Fruit fly (Drosophila melanogaster): Measurements from ENCODE around the gene AnxB10.

- TF ChIP-seq Dbx (GFP tag; IDR thresholded peaks at IDR 0.05) (no peak), aop (GFP tag; IDR thresholded peaks at IDR 0.05) (no peak), NC2α (GFP tag; optimal IDR thresholded peaks at IDR 0.05) (no peak), wor (GFP tag; IDR thresholded peaks at IDR 0.05) (no peak), CG14014 (GFP tag; IDR thresholded peaks at IDR 0.05) (no peak)
Measured at dm6 chrX:20158491-20158890, 14.8 kb downstream of the AnxB10 start.

Measured in whole organism, embryonic.